Worm (Caenorhabditis elegans): ENCODE measurements around the gene nsph-4.2.

DNA sequence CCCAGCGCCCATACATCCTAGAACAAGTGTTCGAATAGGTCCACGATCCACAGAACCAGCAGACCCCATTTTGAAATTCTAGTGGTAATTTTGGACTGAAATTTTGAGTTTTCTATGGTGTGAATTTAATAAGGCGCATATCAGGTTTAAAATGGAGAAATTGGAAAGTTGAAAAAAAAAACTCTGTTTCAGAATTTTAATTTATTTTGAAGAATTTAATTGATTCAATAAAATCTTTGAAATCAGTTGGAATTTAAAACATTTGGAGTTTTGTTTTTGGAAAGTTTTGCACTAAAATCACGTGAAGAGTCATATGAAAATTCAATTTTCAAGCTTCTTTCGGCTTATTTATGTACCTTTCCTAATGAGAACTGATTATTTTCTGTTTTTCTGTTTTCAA lies 23.1 kb upstream of the nsph-4.2 start, which contains the start of gene gpa-18:
- TF ChIP-seq elt-1 (tag; optimal IDR thresholded peaks at IDR 0.05), result no peak
- TF ChIP-seq sem-4 (tag; optimal IDR thresholded peaks at IDR 0.05), result no peak
- TF ChIP-seq sma-3 (GFP tag; optimal IDR thresholded peaks at IDR 0.05), result no peak
- no peak for TF ChIP-seq mab-5 (tag; optimal IDR thresholded peaks at IDR 0.05)
